Worm (Caenorhabditis elegans): ENCODE measurements around the gene clec-232.

DNA sequence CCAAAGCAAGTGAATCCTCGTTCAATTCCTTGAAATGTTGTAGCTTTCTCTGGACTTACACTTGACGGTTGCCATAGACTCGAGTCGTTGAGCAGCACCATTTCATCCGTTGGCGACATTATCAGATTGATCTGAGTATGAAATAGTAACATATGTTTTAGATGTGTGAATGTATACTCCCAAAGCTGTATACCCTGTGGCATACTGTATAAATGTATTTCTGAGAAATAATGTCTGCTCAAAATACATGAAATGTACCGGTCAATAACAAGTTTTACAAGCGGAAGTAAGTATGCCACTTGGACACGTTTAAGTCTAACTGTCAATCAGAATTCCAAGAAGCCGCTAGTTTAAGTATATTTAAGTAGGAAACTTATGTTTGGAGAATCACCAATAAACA, 33.6 kb downstream of the clec-232 start, which contains the start of gene str-233:
- no peak for TF ChIP-seq nfya-1 (tag; optimal IDR thresholded peaks at IDR 0.05)
- no peak for TF ChIP-seq unc-55 (GFP tag; optimal IDR thresholded peaks at IDR 0.05)
- TF ChIP-seq sdc-2 (tag; optimal IDR thresholded peaks at IDR 0.05), result no peak

All from whole organism, late embryonic.